Worm (Caenorhabditis elegans): ENCODE results near the gene aat-6.
A peak's percentile ranks its signal among the peaks of the same experiment; 100 is the strongest.

ce11 chrV:11506347-11506746, 35.9 kb upstream of the aat-6 start:
- TF ChIP-seq snpc-4 (tag; optimal IDR thresholded peaks at IDR 0.05) (no peak), ztf-11 (tag; optimal IDR thresholded peaks at IDR 0.05) (no peak), jun-1 (tag; optimal IDR thresholded peaks at IDR 0.05) (no peak), nhr-11 (tag; optimal IDR thresholded peaks at IDR 0.05) (peak; percentile 24), nhr-25 (tag; optimal IDR thresholded peaks at IDR 0.05; ENCODE audit: borderline replicate concordance, insufficient read depth) (no peak), fkh-10 (GFP tag; optimal IDR thresholded peaks at IDR 0.05) (no peak), madf-9 (GFP tag; conservative IDR thresholded peaks at IDR 0.05) (no peak), skn-1 (tag; optimal IDR thresholded peaks at IDR 0.05) (no peak)
